Worm (Caenorhabditis elegans): ENCODE measurements around the gene T10D4.1.
"Not testable (repeated sequence)": the region's sequence is repeated elsewhere in the genome, so short reads cannot be mapped to it uniquely, and the experiment has no call there.

DNA sequence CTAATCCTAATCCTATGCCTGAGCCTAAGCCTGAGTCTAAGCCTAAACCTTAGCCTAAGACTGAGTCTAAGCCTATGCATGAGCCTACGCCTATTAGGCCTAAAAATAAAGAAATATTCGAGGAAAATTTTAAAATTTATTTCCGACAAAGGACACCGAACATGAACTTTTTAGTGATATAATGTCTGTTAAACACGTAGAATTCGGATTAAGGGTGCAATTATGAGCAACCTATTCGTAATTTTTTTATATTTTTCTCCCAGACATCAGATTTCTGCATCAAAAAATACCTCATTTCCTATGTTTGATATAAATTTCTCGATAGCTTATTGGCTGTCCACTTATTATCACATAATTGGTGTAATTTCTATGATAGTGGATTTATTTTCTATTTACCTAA, 39.1 kb downstream of the T10D4.1 start, which contains the start of gene Y27F2A.11:
- TF ChIP-seq nhr-42 (GFP tag; IDR thresholded peaks at IDR 0.05); lin-39 (tag; optimal IDR thresholded peaks at IDR 0.05); egl-27 (tag; optimal IDR thresholded peaks at IDR 0.05); set-16 (GFP tag; IDR thresholded peaks at IDR 0.05); mdl-1 (tag; optimal IDR thresholded peaks at IDR 0.05); nhr-76 (tag; optimal IDR thresholded peaks at IDR 0.05); nhr-102 (tag; optimal IDR thresholded peaks at IDR 0.05): not testable (repeated sequence)
